Fruit fly (Drosophila melanogaster) whole organism, embryonic: ENCODE data around the gene spo.

ENCODE experiments used
- Bgb ChIP-seq: fragments of 200-800 bp; sonication (Bioruptor generic); IDR thresholded peaks from 2 replicates; pipeline ENCODE4 v1.3.6; 2022; ENCODE audit warnings: missing biosample characterization, missing genetic modification characterization; ENCODE audit not compliant: partially characterized antibody
- CG10209 ChIP-seq: fragments of 200-800 bp; sonication (Bioruptor generic); optimal IDR thresholded peaks from 3 replicates; lab custom pipeline; 2017; ENCODE audit warnings: missing biosample characterization, mild to moderate bottlenecking, missing genetic modification characterization, missing genetic modification reagents
- CG10267 ChIP-seq: fragments of 200-800 bp; sonication (Bioruptor generic); optimal IDR thresholded peaks from 2 replicates; lab custom pipeline; 2018; ENCODE audit warnings: missing biosample characterization, mild to moderate bottlenecking, missing genetic modification characterization, moderate library complexity
- CG10431 ChIP-seq: fragments of 200-800 bp; sonication (Bioruptor generic); optimal IDR thresholded peaks from 3 replicates; lab custom pipeline; 2018; ENCODE audit warnings: missing biosample characterization, mild to moderate bottlenecking, missing genetic modification characterization
- CG13123 ChIP-seq: fragments of 200-800 bp; sonication (Bioruptor generic); optimal IDR thresholded peaks from 2 replicates; lab custom pipeline; 2016; ENCODE audit warnings: missing biosample characterization, missing genetic modification characterization
- CG13775 ChIP-seq: fragments of 200-800 bp; sonication (Bioruptor generic); optimal IDR thresholded peaks from 3 replicates; lab custom pipeline; 2017; ENCODE audit warnings: missing biosample characterization, mild to moderate bottlenecking, missing genetic modification characterization
- CG14014 ChIP-seq: fragments of 200-800 bp; sonication (Bioruptor generic); IDR thresholded peaks from 2 replicates; pipeline ENCODE4 v1.3.6; 2022; ENCODE audit warnings: missing biosample characterization, missing genetic modification characterization
- CG15011 ChIP-seq: fragments of 200-800 bp; sonication (Bioruptor generic); optimal IDR thresholded peaks from 3 replicates; lab custom pipeline; 2018; ENCODE audit warnings: missing biosample characterization, mild to moderate bottlenecking, missing genetic modification characterization
- CG17385 ChIP-seq: fragments of 200-800 bp; sonication (Bioruptor generic); optimal IDR thresholded peaks from 3 replicates; lab custom pipeline; 2018; ENCODE audit warnings: missing biosample characterization, mild to moderate bottlenecking, missing genetic modification characterization
- CG17829 ChIP-seq: fragments of 200-800 bp; optimal IDR thresholded peaks from 2 replicates; lab custom pipeline; 2019; ENCODE audit warnings: missing biosample characterization, mild to moderate bottlenecking, missing genetic modification characterization, moderate library complexity
- CG17912 ChIP-seq: fragments of 200-800 bp; sonication (Bioruptor generic); optimal IDR thresholded peaks from 2 replicates; lab custom pipeline; 2018; ENCODE audit warnings: missing biosample characterization, mild to moderate bottlenecking, missing genetic modification characterization
- CG2120 ChIP-seq: fragments of 200-800 bp; sonication (Bioruptor generic); optimal IDR thresholded peaks from 3 replicates; lab custom pipeline; 2016; ENCODE audit warnings: missing biosample characterization, missing genetic modification characterization
- CG2712 ChIP-seq: fragments of 200-800 bp; optimal IDR thresholded peaks from 3 replicates; lab custom pipeline; 2019; ENCODE audit warnings: missing biosample characterization, mild to moderate bottlenecking, missing genetic modification characterization, moderate library complexity
- CG2875 ChIP-seq: fragments of 200-800 bp; sonication (Bioruptor generic); optimal IDR thresholded peaks from 2 replicates; lab custom pipeline; 2017; ENCODE audit warnings: missing biosample characterization, mild to moderate bottlenecking, missing genetic modification characterization, missing genetic modification reagents
- CG2889 ChIP-seq: fragments of 200-800 bp; sonication (Bioruptor generic); IDR thresholded peaks from 3 replicates; pipeline ENCODE4 v1.3.6; 2022; ENCODE audit warnings: missing biosample characterization, missing genetic modification characterization
- CG30020 ChIP-seq: fragments of 200-800 bp; optimal IDR thresholded peaks from 2 replicates; lab custom pipeline; 2019; ENCODE audit warnings: missing biosample characterization, mild to moderate bottlenecking, missing genetic modification characterization, moderate library complexity
- CG30431 ChIP-seq: fragments of 200-800 bp; sonication (Bioruptor generic); optimal IDR thresholded peaks from 2 replicates; lab custom pipeline; 2017; ENCODE audit warnings: missing biosample characterization, missing genetic modification characterization
- CG4730 ChIP-seq: fragments of 200-800 bp; sonication (Bioruptor generic); IDR thresholded peaks from 2 replicates; pipeline ENCODE4 v1.3.6; 2022; ENCODE audit warnings: missing biosample characterization, missing genetic modification characterization
- CG6654 ChIP-seq: fragments of 200-800 bp; sonication (Bioruptor generic); optimal IDR thresholded peaks from 2 replicates; lab custom pipeline; 2017; ENCODE audit warnings: missing biosample characterization, mild to moderate bottlenecking, missing genetic modification characterization
- CG6854 ChIP-seq: fragments of 200-800 bp; sonication (Bioruptor generic); optimal IDR thresholded peaks from 3 replicates; lab custom pipeline; 2017; ENCODE audit warnings: missing biosample characterization, mild to moderate bottlenecking, missing genetic modification characterization
- CG8281 ChIP-seq: fragments of 200-800 bp; sonication (Bioruptor generic); optimal IDR thresholded peaks from 2 replicates; lab custom pipeline; 2018; ENCODE audit warnings: missing biosample characterization, mild to moderate bottlenecking, missing genetic modification characterization, moderate library complexity
- CG9609 ChIP-seq: fragments of 200-800 bp; sonication (Bioruptor generic); optimal IDR thresholded peaks from 3 replicates; lab custom pipeline; 2016; ENCODE audit warnings: missing biosample characterization, missing genetic modification characterization
- CG9727 ChIP-seq: fragments of 200-800 bp; sonication (Bioruptor generic); optimal IDR thresholded peaks from 3 replicates; lab custom pipeline; 2017; ENCODE audit warnings: missing biosample characterization, mild to moderate bottlenecking, missing genetic modification characterization
- CG9797 ChIP-seq: fragments of 200-800 bp; sonication (Bioruptor generic); optimal IDR thresholded peaks from 3 replicates; lab custom pipeline; 2018; ENCODE audit warnings: missing biosample characterization, mild to moderate bottlenecking, missing genetic modification characterization
- Dp ChIP-seq: fragments of 200-800 bp; sonication (Bioruptor generic); optimal IDR thresholded peaks from 2 replicates; lab custom pipeline; 2018; ENCODE audit warnings: missing biosample characterization, mild to moderate bottlenecking, missing genetic modification characterization, moderate library complexity
- Ets65A ChIP-seq: fragments of 200-800 bp; sonication (Bioruptor generic); peaks from one replicate; lab custom pipeline; 2016; ENCODE audit warnings: missing biosample characterization, missing genetic modification characterization
- HLHmδ ChIP-seq: fragments of 200-800 bp; sonication (Bioruptor generic); optimal IDR thresholded peaks from 2 replicates; lab custom pipeline; 2018; ENCODE audit warnings: missing biosample characterization, mild to moderate bottlenecking, missing genetic modification characterization, moderate library complexity
- Hand ChIP-seq: fragments of 200-800 bp; sonication (Bioruptor generic); optimal IDR thresholded peaks from 2 replicates; lab custom pipeline; 2017; ENCODE audit warnings: mild to moderate bottlenecking, missing biosample characterization, missing genetic modification reagents, missing genetic modification characterization
- Hr78 ChIP-seq, 2 experiments: fragments of 200-800 bp in 1 of 2; fragments of >200 bp in 1 of 2; sonication (Bioruptor generic) in 1 of 2; optimal IDR thresholded peaks; 2 replicates each; lab custom pipeline; 2017 to 2019; ENCODE audit warnings: missing biosample characterization in 2 of 2, missing genetic modification characterization in 2 of 2, mild to moderate bottlenecking in 1 of 2, moderate library complexity in 1 of 2
- Nf-YC ChIP-seq: fragments of 200-800 bp; optimal IDR thresholded peaks from 3 replicates; lab custom pipeline; 2019; ENCODE audit warnings: missing biosample characterization, mild to moderate bottlenecking, missing genetic modification characterization, moderate library complexity
- Ptx1 ChIP-seq: fragments of 200-800 bp; sonication (Bioruptor generic); IDR thresholded peaks from 2 replicates; pipeline ENCODE4 v1.3.6; 2022; ENCODE audit warnings: missing biosample characterization, missing genetic modification characterization
- Scr ChIP-seq: fragments of 200-800 bp; sonication (Bioruptor generic); IDR thresholded peaks from 2 replicates; pipeline ENCODE4 v1.3.6; 2022; ENCODE audit warnings: missing biosample characterization, missing genetic modification characterization; ENCODE audit not compliant: partially characterized antibody
- Tbp ChIP-seq: fragments of >200 bp; optimal IDR thresholded peaks from 2 replicates; lab custom pipeline; 2018; ENCODE audit warnings: missing biosample characterization, missing genetic modification characterization
- cad ChIP-seq: fragments of >200 bp; optimal IDR thresholded peaks from 2 replicates; lab custom pipeline; 2017; ENCODE audit warnings: missing biosample characterization, missing genetic modification characterization
- cas ChIP-seq: fragments of 200-800 bp; sonication (Bioruptor generic); IDR thresholded peaks from 2 replicates; pipeline ENCODE4 v1.3.6; 2022; ENCODE audit warnings: missing biosample characterization, missing genetic modification characterization
- cato ChIP-seq: fragments of 200-800 bp; sonication (Bioruptor generic); optimal IDR thresholded peaks from 2 replicates; lab custom pipeline; 2016; ENCODE audit warnings: missing biosample characterization, missing genetic modification characterization, borderline replicate concordance
- chinmo ChIP-seq: fragments of 200-800 bp; sonication (Bioruptor generic); IDR thresholded peaks from 4 replicates; pipeline ENCODE4 v1.3.6; 2022; ENCODE audit warnings: missing biosample characterization, missing genetic modification characterization; ENCODE audit not compliant: partially characterized antibody
- disco-r ChIP-seq: fragments of 200-800 bp; sonication (Bioruptor generic); optimal IDR thresholded peaks from 2 replicates; lab custom pipeline; 2016; ENCODE audit warnings: missing biosample characterization, missing genetic modification characterization
- ems ChIP-seq: fragments of 200-800 bp; sonication (Bioruptor generic); optimal IDR thresholded peaks from 3 replicates; lab custom pipeline; 2016; ENCODE audit warnings: missing biosample characterization, missing genetic modification characterization
- exex ChIP-seq: fragments of 200-800 bp; sonication (Bioruptor generic); optimal IDR thresholded peaks from 4 replicates; lab custom pipeline; 2018; ENCODE audit warnings: missing biosample characterization, mild to moderate bottlenecking, missing genetic modification characterization, moderate library complexity
- ken ChIP-seq: fragments of 200-800 bp; sonication (Bioruptor generic); IDR thresholded peaks from 3 replicates; pipeline ENCODE4 v1.3.6; 2022; ENCODE audit warnings: missing biosample characterization, missing genetic modification characterization
- luna ChIP-seq: fragments of 200-800 bp; sonication (Bioruptor generic); optimal IDR thresholded peaks from 2 replicates; lab custom pipeline; 2016; ENCODE audit warnings: missing biosample characterization, missing genetic modification characterization
- peb ChIP-seq: fragments of 200-800 bp; sonication (Bioruptor generic); IDR thresholded peaks from 2 replicates; pipeline ENCODE4 v1.3.6; 2022; ENCODE audit warnings: missing biosample characterization, missing genetic modification characterization
- salm ChIP-seq: fragments of 200-800 bp; sonication (Bioruptor generic); optimal IDR thresholded peaks from 2 replicates; lab custom pipeline; 2018; ENCODE audit warnings: missing biosample characterization, mild to moderate bottlenecking, missing genetic modification characterization
- scrt ChIP-seq: fragments of 200-800 bp; sonication (Bioruptor generic); optimal IDR thresholded peaks from 2 replicates; lab custom pipeline; 2018; ENCODE audit warnings: missing biosample characterization, mild to moderate bottlenecking, missing genetic modification characterization, moderate library complexity
- seq ChIP-seq: fragments of 200-800 bp; sonication (Bioruptor generic); IDR thresholded peaks from 2 replicates; pipeline ENCODE4 v1.3.6; 2022; ENCODE audit warnings: missing biosample characterization, missing genetic modification characterization
- sob ChIP-seq: fragments of 200-800 bp; sonication (Bioruptor generic); IDR thresholded peaks from 2 replicates; pipeline ENCODE4 v1.3.6; 2022; ENCODE audit warnings: missing biosample characterization, missing genetic modification characterization
- tap ChIP-seq: fragments of 200-800 bp; optimal IDR thresholded peaks from 3 replicates; lab custom pipeline; 2019; ENCODE audit warnings: missing biosample characterization, mild to moderate bottlenecking, missing genetic modification characterization, moderate library complexity
- trh ChIP-seq: fragments of 200-800 bp; sonication (Bioruptor generic); optimal IDR thresholded peaks from 2 replicates; lab custom pipeline; 2016; ENCODE audit warnings: missing biosample characterization, missing genetic modification characterization
- zen2 ChIP-seq: fragments of 200-800 bp; sonication (Bioruptor generic); IDR thresholded peaks from 3 replicates; pipeline ENCODE4 v1.3.6; 2022; ENCODE audit warnings: missing biosample characterization, missing genetic modification characterization; ENCODE audit not compliant: partially characterized antibody

Gene spo

dm6 chr3L:5583295-5583707 lies 9.1 kb downstream of the spo start (continued):
- TF ChIP-seq zen2 (GFP tag; lab: Robert Waterston, UW) (peak; percentile 73; the same call in 2 of the 3 replicates), Scr (peak; percentile 90), CG9609 (peak; percentile 89), seq (GFP tag; lab: Robert Waterston, UW) (peak; percentile 67), sob (GFP tag; lab: Robert Waterston, UW) (peak; percentile 91), ken (peak; percentile 93), CG9797 (peak; percentile 85), CG8281 (tag; lab: Kevin White, UChicago) (peak; percentile 49), CG9727 (GFP tag; lab: Kevin White, UChicago) (peak; percentile 78), Dp (GFP tag; lab: Kevin White, UChicago) (peak; percentile 82), Bgb (peak; percentile 83), HLHmδ (GFP tag; lab: Kevin White, UChicago) (no peak), exex (tag; lab: Kevin White, UChicago) (no peak), Ptx1 (GFP tag; lab: Robert Waterston, UW) (peak; percentile 96), chinmo (GFP tag; lab: Robert Waterston, UW) (0 out of 4 replicates have a peak, but pooled peaks have one; percentile 17), CG2712 (tag; lab: Kevin White, UChicago) (peak; percentile 86), CG6854 (no peak), CG13123 (GFP tag; lab: Kevin White, UChicago) (peak; percentile 86), CG15011 (GFP tag; lab: Kevin White, UChicago) (no peak), CG10209 (peak; percentile 81), Tbp (GFP tag; lab: Kevin White, UChicago) (no peak), Ets65A (peak; percentile 100), salm (tag; lab: Kevin White, UChicago) (no peak), CG2889 (GFP tag; lab: Robert Waterston, UW) (peak; percentile 89), CG30431 (GFP tag; lab: Kevin White, UChicago) (peak; percentile 81), cad (no peak), peb (GFP tag; lab: Robert Waterston, UW) (peak; percentile 56), CG17912 (GFP tag; lab: Kevin White, UChicago) (peak; percentile 49), Hr78 (GFP tag; optimal IDR thresholded peaks at IDR 0.05; lab: Kevin White, UChicago) (no peak), CG30020 (no peak), CG17829 (peak; percentile 86), CG14014 (GFP tag; lab: Robert Waterston, UW) (peak; percentile 91), ems (GFP tag; lab: Kevin White, UChicago) (peak; percentile 88), luna (peak; percentile 84), CG10267 (tag; lab: Kevin White, UChicago) (peak; percentile 90), tap (tag; lab: Kevin White, UChicago) (peak; percentile 51), CG17385 (GFP tag; lab: Kevin White, UChicago) (peak; percentile 61), CG2875 (GFP tag; lab: Kevin White, UChicago) (peak; percentile 27), disco-r (GFP tag; lab: Kevin White, UChicago) (peak; percentile 73), CG10431 (GFP tag; lab: Kevin White, UChicago) (no peak), CG4730 (GFP tag; lab: Robert Waterston, UW) (peak; percentile 85), trh (GFP tag; lab: Kevin White, UChicago) (peak; percentile 51), CG2120 (GFP tag; lab: Kevin White, UChicago) (peak; percentile 94), Hand (GFP tag; lab: Kevin White, UChicago) (no peak), Nf-YC (no peak), cas (peak; percentile 90), scrt (no peak), CG13775 (GFP tag; lab: Kevin White, UChicago) (peak; percentile 91), cato (GFP tag; lab: Kevin White, UChicago) (peak; percentile 72), CG6654 (GFP tag; lab: Kevin White, UChicago) (peak; percentile 50)
